Worm (Caenorhabditis elegans) whole organism, L2 larva: ENCODE data around the gene gst-13.

Experiments used
- F13H6.1 ChIP-seq: sonication (generic microtip); optimal IDR thresholded peaks from 2 replicates; lab custom pipeline; 2016; ENCODE audit warnings: missing genetic modification characterization, missing compliant biosample characterization
- Y55F3AM.14 ChIP-seq: fragments of 200-800 bp; sonication (Bioruptor generic); optimal IDR thresholded peaks from 2 replicates; lab custom pipeline; 2018; ENCODE audit warnings: mild to moderate bottlenecking, missing genetic modification characterization, missing compliant biosample characterization
- ZK546.5 ChIP-seq: sonication (generic microtip); optimal IDR thresholded peaks from 2 replicates; lab custom pipeline; 2017; ENCODE audit warnings: missing biosample characterization, missing genetic modification characterization
- alr-1 ChIP-seq: fragments of 150-350 bp; optimal IDR thresholded peaks from 2 replicates; lab custom pipeline; 2014; ENCODE audit warnings: missing biosample characterization, missing genetic modification characterization
- ama-1 ChIP-seq: fragments of 150-350 bp; optimal IDR thresholded peaks from 2 replicates; lab custom pipeline; 2018; ENCODE audit warnings: inconsistent platforms
- blmp-1 ChIP-seq: sonication (generic microtip); optimal IDR thresholded peaks from 2 replicates; lab custom pipeline; 2017; ENCODE audit warnings: missing genetic modification characterization, mild to moderate bottlenecking, missing compliant biosample characterization, antibody characterized with exemption, moderate library complexity; ENCODE audit not compliant: insufficient read depth
- ceh-82 ChIP-seq: fragments of 150-350 bp; optimal IDR thresholded peaks from 2 replicates; lab custom pipeline; 2014; ENCODE audit warnings: missing biosample characterization, missing genetic modification characterization
- crh-2 ChIP-seq: sonication (generic microtip); optimal IDR thresholded peaks from 2 replicates; lab custom pipeline; 2017; ENCODE audit warnings: missing biosample characterization, missing genetic modification characterization
- dmd-4 ChIP-seq: sonication (generic microtip); optimal IDR thresholded peaks from 2 replicates; lab custom pipeline; 2017; ENCODE audit warnings: missing biosample characterization, missing genetic modification characterization
- egl-27 ChIP-seq: sonication (generic microtip); optimal IDR thresholded peaks from 3 replicates; lab custom pipeline; 2017; ENCODE audit warnings: missing biosample characterization, missing genetic modification reagents, missing genetic modification characterization
- elt-1 ChIP-seq: fragments of 150-350 bp; optimal IDR thresholded peaks from 2 replicates; lab custom pipeline; 2014; ENCODE audit warnings: missing biosample characterization, missing genetic modification characterization
- gmeb-1 ChIP-seq: fragments of 150-350 bp; optimal IDR thresholded peaks from 2 replicates; lab custom pipeline; 2014; ENCODE audit warnings: missing biosample characterization, missing genetic modification characterization
- lin-11 ChIP-seq: fragments of 150-350 bp; sonication (generic microtip); optimal IDR thresholded peaks from 2 replicates; lab custom pipeline; 2014; ENCODE audit warnings: missing biosample characterization, missing genetic modification characterization, inconsistent platforms, mixed read lengths
- lin-13 ChIP-seq: fragments of 150-350 bp; optimal IDR thresholded peaks from 2 replicates; lab custom pipeline; 2014; ENCODE audit warnings: missing biosample characterization, missing genetic modification reagents, missing genetic modification characterization
- lin-39 ChIP-seq: fragments of 150-350 bp; optimal IDR thresholded peaks from 2 replicates; lab custom pipeline; 2014; ENCODE audit warnings: missing biosample characterization, missing genetic modification reagents, missing genetic modification characterization
- mab-5 ChIP-seq: fragments of 150-350 bp; optimal IDR thresholded peaks from 2 replicates; lab custom pipeline; 2014; ENCODE audit warnings: missing biosample characterization, missing genetic modification characterization
- mbf-1 ChIP-seq: sonication (generic microtip); optimal IDR thresholded peaks from 2 replicates; lab custom pipeline; 2017; ENCODE audit warnings: missing biosample characterization, missing genetic modification characterization
- mdl-1 ChIP-seq, 2 experiments: fragments of 150-350 bp in 1 of 2; sonication (generic microtip) in 1 of 2; optimal IDR thresholded peaks; 2 replicates each; lab custom pipeline; 2017; ENCODE audit warnings: missing biosample characterization in 2 of 2, missing genetic modification characterization in 2 of 2
- nhr-11 ChIP-seq: fragments of 150-350 bp; optimal IDR thresholded peaks from 2 replicates; lab custom pipeline; 2014; ENCODE audit warnings: missing biosample characterization, missing genetic modification characterization
- nhr-129 ChIP-seq: fragments of 150-350 bp; optimal IDR thresholded peaks from 2 replicates; lab custom pipeline; 2014; ENCODE audit warnings: missing biosample characterization, missing genetic modification characterization
- nhr-23 ChIP-seq: fragments of 150-350 bp; optimal IDR thresholded peaks from 2 replicates; lab custom pipeline; 2014; ENCODE audit warnings: missing biosample characterization, missing genetic modification reagents, missing genetic modification characterization
- nhr-237 ChIP-seq: fragments of 150-350 bp; optimal IDR thresholded peaks from 2 replicates; lab custom pipeline; 2014; ENCODE audit warnings: missing biosample characterization, missing genetic modification characterization
- nhr-25 ChIP-seq: fragments of 150-350 bp; sonication (generic microtip); optimal IDR thresholded peaks from 3 replicates; lab custom pipeline; 2014; ENCODE audit warnings: missing biosample characterization, missing genetic modification characterization
- nhr-6 ChIP-seq: fragments of 150-350 bp; optimal IDR thresholded peaks from 2 replicates; lab custom pipeline; 2014; ENCODE audit warnings: missing biosample characterization, missing genetic modification characterization
- nhr-77 ChIP-seq: fragments of 150-350 bp; optimal IDR thresholded peaks from 2 replicates; lab custom pipeline; 2014; ENCODE audit warnings: missing biosample characterization, missing genetic modification characterization
- peb-1 ChIP-seq: fragments of 150-350 bp; optimal IDR thresholded peaks from 2 replicates; lab custom pipeline; 2014; ENCODE audit warnings: missing biosample characterization, missing genetic modification characterization
- sem-4 ChIP-seq: fragments of 150-350 bp; optimal IDR thresholded peaks from 2 replicates; lab custom pipeline; 2014; ENCODE audit warnings: missing biosample characterization, missing genetic modification reagents, missing genetic modification characterization
- skn-1 ChIP-seq: sonication (generic microtip); optimal IDR thresholded peaks from 2 replicates; lab custom pipeline; 2017; ENCODE audit warnings: missing biosample characterization, missing genetic modification characterization
- sma-3 ChIP-seq: sonication (generic microtip); optimal IDR thresholded peaks from 2 replicates; lab custom pipeline; 2016; ENCODE audit warnings: missing genetic modification reagents, missing genetic modification characterization, missing compliant biosample characterization
- snpc-4 ChIP-seq: fragments of 150-350 bp; optimal IDR thresholded peaks from 2 replicates; lab custom pipeline; 2014; ENCODE audit warnings: missing biosample characterization, missing genetic modification characterization
- unc-39 ChIP-seq: fragments of 150-350 bp; optimal IDR thresholded peaks from 2 replicates; lab custom pipeline; 2014; ENCODE audit warnings: missing biosample characterization, missing genetic modification characterization
- unc-62 ChIP-seq: fragments of 150-350 bp; optimal IDR thresholded peaks from 2 replicates; lab custom pipeline; 2014; ENCODE audit warnings: missing biosample characterization, missing genetic modification reagents, missing genetic modification characterization
- zag-1 ChIP-seq: fragments of 150-350 bp; optimal IDR thresholded peaks from 2 replicates; lab custom pipeline; 2014; ENCODE audit warnings: missing biosample characterization, missing genetic modification characterization
- ztf-1 ChIP-seq: fragments of 200-800 bp; sonication (Bioruptor generic); conservative IDR thresholded peaks from 2 replicates; pipeline ENCODE4 v1.3.6; 2022; ENCODE audit warnings: missing genetic modification characterization, missing compliant biosample characterization
- ztf-11 ChIP-seq: sonication (generic microtip); optimal IDR thresholded peaks from 2 replicates; lab custom pipeline; 2017; ENCODE audit warnings: missing biosample characterization, missing genetic modification characterization
- ztf-4 ChIP-seq: fragments of 150-350 bp; optimal IDR thresholded peaks from 2 replicates; lab custom pipeline; 2014; ENCODE audit warnings: missing biosample characterization, missing genetic modification characterization

The gst-13 gene

ce11 chrII:9246648-9247047 lies 15.4 kb downstream of the gst-13 start, which contains the start of gene T26C5.5:
Gene T26C5.5, minus strand, starts transcription at chrII:9246748.
- TF ChIP-seq nhr-237 (tag; lab: Kevin White, UChicago): no peak
- no peak for TF ChIP-seq nhr-6 (tag; lab: Kevin White, UChicago)
- no peak for TF ChIP-seq ceh-82
- no peak for TF ChIP-seq mbf-1 (tag; lab: Kevin White, UChicago)
- no peak for TF ChIP-seq F13H6.1 (tag; lab: Kevin White, UChicago)
- no peak for TF ChIP-seq blmp-1 (tag; lab: Kevin White, UChicago)
- TF ChIP-seq zag-1 (tag; lab: Kevin White, UChicago): no peak
- TF ChIP-seq sma-3 (GFP tag; lab: Kevin White, UChicago): no peak
- TF ChIP-seq peb-1 (tag; lab: Kevin White, UChicago): no peak
- no peak for TF ChIP-seq crh-2 (tag; lab: Kevin White, UChicago)
- no peak for TF ChIP-seq lin-11 (tag; lab: Kevin White, UChicago)
- no peak for TF ChIP-seq ama-1 (lab: Kevin White, UChicago)
- no peak for TF ChIP-seq alr-1 (tag; lab: Kevin White, UChicago)
- TF ChIP-seq, all 48 proteins: peak for 0

DNA sequence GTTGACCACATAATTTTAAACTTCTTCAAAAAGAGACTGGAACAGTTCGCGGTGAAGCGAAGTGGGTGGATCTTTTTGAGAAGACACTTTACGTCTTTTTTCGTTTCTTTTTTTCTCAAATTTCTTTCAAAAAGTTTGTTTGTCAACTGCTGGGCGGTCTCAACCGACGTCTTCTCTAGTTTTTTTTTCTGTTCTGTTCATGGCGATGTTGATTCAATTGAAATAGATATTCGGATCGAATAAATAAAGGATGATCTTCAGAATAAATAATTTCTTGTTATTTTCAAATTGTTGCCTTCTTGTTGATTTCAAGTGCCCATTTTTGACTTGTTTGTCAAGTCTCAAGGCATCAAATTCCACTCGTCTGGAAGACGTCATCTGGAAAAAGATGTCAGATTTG lies 19.2 kb downstream of the gst-13 start, which contains the start of gene T26C5.4:
Gene T26C5.4, minus strand, starts transcription at position 101 of the 400 bp plus-strand sequence.
- no peak for TF ChIP-seq unc-62
- no peak for TF ChIP-seq nhr-6 (tag; lab: Kevin White, UChicago)
- no peak for TF ChIP-seq alr-1 (tag; lab: Kevin White, UChicago)
- TF ChIP-seq gmeb-1 (tag; lab: Kevin White, UChicago): no peak
- no peak for TF ChIP-seq ama-1 (lab: Kevin White, UChicago)
- no peak for TF ChIP-seq mbf-1 (tag; lab: Kevin White, UChicago)
- TF ChIP-seq egl-27 (tag; lab: Kevin White, UChicago): no peak
- TF ChIP-seq unc-39 (tag; lab: Kevin White, UChicago): no peak

DNA sequence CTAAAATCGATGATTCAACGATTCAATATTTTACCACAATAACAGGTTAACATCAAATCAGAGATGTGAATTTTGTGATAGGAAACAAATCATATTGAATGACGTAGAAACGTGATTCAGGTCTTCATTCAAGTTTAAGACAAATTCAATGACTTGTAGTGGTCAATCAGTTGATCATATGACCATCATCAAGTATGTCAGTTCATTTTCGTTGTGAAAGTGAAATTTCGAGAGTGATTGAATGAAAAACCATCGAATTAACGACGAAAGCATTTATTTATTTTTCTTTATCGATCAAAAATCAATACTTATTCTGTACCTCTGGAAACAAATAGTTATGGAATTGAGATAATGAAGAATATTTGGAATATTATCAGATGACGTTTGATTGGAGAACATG lies 20.3 kb downstream of the gst-13 start:
- TF ChIP-seq nhr-11 (tag; lab: Kevin White, UChicago): no peak
- no peak for TF ChIP-seq nhr-6 (tag; lab: Kevin White, UChicago)
- no peak for TF ChIP-seq unc-39 (tag; lab: Kevin White, UChicago)
- no peak for TF ChIP-seq alr-1 (tag; lab: Kevin White, UChicago)
- no peak for TF ChIP-seq skn-1
- peak; percentile 65 for TF ChIP-seq nhr-25 (tag; lab: Kevin White, UChicago)
- peak; percentile 86 for TF ChIP-seq blmp-1 (tag; lab: Kevin White, UChicago)

DNA sequence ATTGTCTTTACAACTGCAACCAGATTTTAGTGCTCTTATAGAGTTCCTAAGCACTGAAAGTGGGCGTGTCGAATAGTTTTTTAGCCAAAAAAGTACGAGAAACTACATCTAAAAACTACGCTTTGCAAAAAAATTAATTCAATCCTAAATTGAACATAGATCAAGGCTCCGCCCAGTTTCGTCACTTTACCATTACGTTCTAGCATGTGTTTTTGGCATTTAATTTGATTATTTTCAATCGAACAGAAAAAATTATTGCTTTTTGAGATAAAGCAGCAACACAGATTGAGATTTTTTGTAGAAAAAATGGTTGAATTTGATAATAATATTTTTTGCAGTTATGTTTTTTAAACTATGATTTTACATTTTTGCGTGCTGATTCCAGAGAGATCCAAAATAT lies 22.9 kb downstream of the gst-13 start, which contains the start of gene nlp-82:
Gene nlp-82, minus strand, starts transcription at position 101 of the 400 bp plus-strand sequence.
- TF ChIP-seq lin-39 (tag; lab: Kevin White, UChicago): no peak
- TF ChIP-seq peb-1 (tag; lab: Kevin White, UChicago): no peak
- no peak for TF ChIP-seq snpc-4 (tag; lab: Kevin White, UChicago)
- no peak for TF ChIP-seq gmeb-1 (tag; lab: Kevin White, UChicago)
- no peak for TF ChIP-seq lin-13 (GFP tag; lab: Kevin White, UChicago)
- TF ChIP-seq ama-1 (lab: Kevin White, UChicago): no peak
- no peak for TF ChIP-seq elt-1 (tag; lab: Kevin White, UChicago)
- no peak for TF ChIP-seq Y55F3AM.14 (GFP tag; lab: Kevin White, UChicago)
- TF ChIP-seq mdl-1 (tag; optimal IDR thresholded peaks at IDR 0.05; lab: Kevin White, UChicago): no peak
- no peak for TF ChIP-seq sma-3 (GFP tag; lab: Kevin White, UChicago)
- TF ChIP-seq nhr-237 (tag; lab: Kevin White, UChicago): no peak
- no peak for TF ChIP-seq nhr-129
- no peak for TF ChIP-seq unc-39 (tag; lab: Kevin White, UChicago)
- TF ChIP-seq, all 48 proteins: peak for 0

DNA sequence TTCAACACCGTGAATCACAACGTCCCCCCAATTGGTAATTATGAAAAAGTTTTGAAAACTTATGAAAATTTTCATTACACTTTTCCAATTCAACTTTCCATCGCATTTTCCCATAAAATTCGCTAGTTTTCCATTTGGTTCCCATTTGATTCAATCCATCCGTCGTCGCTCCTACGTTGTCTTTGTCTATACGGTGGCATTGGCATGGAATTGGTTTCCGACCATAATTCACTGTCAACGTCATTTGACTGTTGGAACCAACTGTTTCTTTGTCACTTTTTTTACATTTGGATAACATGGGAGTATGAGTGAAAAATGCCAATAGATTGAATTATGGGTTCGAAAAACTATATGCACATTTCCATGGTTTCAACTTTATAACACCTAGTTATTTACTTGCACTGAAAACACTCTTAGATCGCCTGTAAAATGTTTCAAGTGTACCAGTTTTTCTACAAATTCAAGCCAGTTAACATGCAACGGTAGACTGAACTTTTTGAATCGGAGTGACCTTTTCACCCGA lies 26.8 kb downstream of the gst-13 start:
- no peak for TF ChIP-seq ZK546.5 (tag; lab: Kevin White, UChicago)
- TF ChIP-seq lin-11 (tag; lab: Kevin White, UChicago): no peak
- TF ChIP-seq ztf-4 (tag; lab: Kevin White, UChicago): no peak

ce11 chrII:9258566-9258965 lies 27.3 kb downstream of the gst-13 start:
- TF ChIP-seq ztf-11 (tag; lab: Kevin White, UChicago) (no peak), F13H6.1 (tag; lab: Kevin White, UChicago) (no peak), mab-5 (no peak), blmp-1 (tag; lab: Kevin White, UChicago) (no peak), ztf-4 (tag; lab: Kevin White, UChicago) (no peak), sma-3 (GFP tag; lab: Kevin White, UChicago) (no peak), dmd-4 (tag; lab: Kevin White, UChicago) (no peak), sem-4 (tag; lab: Kevin White, UChicago) (no peak), nhr-25 (tag; lab: Kevin White, UChicago) (no peak), nhr-237 (tag; lab: Kevin White, UChicago) (no peak), nhr-23 (tag; lab: Kevin White, UChicago) (no peak), ztf-1 (GFP tag; lab: Robert Waterston, UW) (no peak), alr-1 (tag; lab: Kevin White, UChicago) (no peak), nhr-129 (no peak), nhr-77 (tag; lab: Kevin White, UChicago) (no peak), lin-13 (GFP tag; lab: Kevin White, UChicago) (no peak), mbf-1 (tag; lab: Kevin White, UChicago) (no peak), snpc-4 (tag; lab: Kevin White, UChicago) (no peak), ceh-82 (no peak), lin-39 (tag; lab: Kevin White, UChicago) (no peak)
